Worm (Caenorhabditis elegans) whole organism, young adult: ENCODE results near the gene C25A8.5.
A peak's percentile ranks its signal among the peaks of the same experiment; 100 is the strongest.

Source experiments
- B0019.2 ChIP-seq: fragments of 200-800 bp; sonication (Bioruptor generic); conservative IDR thresholded peaks from 2 replicates; pipeline ENCODE4 v1.3.6; 2022; ENCODE audit warnings: missing genetic modification reagents, missing genetic modification characterization, missing compliant biosample characterization
- B0336.3 ChIP-seq: fragments of 200-800 bp; sonication (Bioruptor generic); IDR thresholded peaks from 2 replicates; pipeline ENCODE4 v1.3.6; 2022; ENCODE audit warnings: missing genetic modification characterization, missing compliant biosample characterization
- F10E7.11 ChIP-seq: sonication (generic microtip); optimal IDR thresholded peaks from 2 replicates; lab custom pipeline; 2017; ENCODE audit warnings: mild to moderate bottlenecking, missing genetic modification characterization, moderate library complexity, missing compliant biosample characterization
- F22D6.2 ChIP-seq: sonication (generic microtip); optimal IDR thresholded peaks from 2 replicates; lab custom pipeline; 2016; ENCODE audit warnings: mild to moderate bottlenecking, missing genetic modification characterization, missing compliant biosample characterization
- F33H1.4 ChIP-seq: fragments of 200-800 bp; sonication (Bioruptor generic); IDR thresholded peaks from 2 replicates; pipeline ENCODE4 v1.3.6; 2022; ENCODE audit warnings: missing genetic modification reagents, missing genetic modification characterization, missing compliant biosample characterization
- F39B2.1 ChIP-seq: fragments of 200-800 bp; sonication (Bioruptor generic); IDR thresholded peaks from 2 replicates; pipeline ENCODE4 v1.3.6; 2022; ENCODE audit warnings: missing genetic modification reagents, missing genetic modification characterization, missing compliant biosample characterization
- F52B5.7 ChIP-seq: sonication (generic microtip); optimal IDR thresholded peaks from 2 replicates; lab custom pipeline; 2016; ENCODE audit warnings: mild to moderate bottlenecking, missing genetic modification characterization, missing compliant biosample characterization
- F55B11.4 ChIP-seq: sonication (generic microtip); optimal IDR thresholded peaks from 2 replicates; lab custom pipeline; 2016; ENCODE audit warnings: missing compliant biosample characterization, missing genetic modification characterization, borderline replicate concordance; ENCODE audit not compliant: insufficient read depth
- K12H6.12 ChIP-seq: fragments of 200-800 bp; sonication (Bioruptor generic); optimal IDR thresholded peaks from 2 replicates; lab custom pipeline; 2018; ENCODE audit warnings: mild to moderate bottlenecking, missing genetic modification characterization, missing compliant biosample characterization
- Y95B8A.8 ChIP-seq: fragments of 200-800 bp; sonication (Bioruptor generic); IDR thresholded peaks from 2 replicates; pipeline ENCODE4 v1.3.6; 2022; ENCODE audit warnings: missing genetic modification reagents, missing genetic modification characterization, missing compliant biosample characterization
- ama-1 ChIP-seq, 3 experiments: fragments of 150-350 bp in 1 of 3; sonication (generic microtip) in 2 of 3; optimal IDR thresholded peaks; 2 replicates each; lab custom pipeline; 2014 to 2018; ENCODE audit warnings: missing biosample characterization in 2 of 3, missing genetic modification characterization in 2 of 3, missing genetic modification reagents in 2 of 3
- attf-5 ChIP-seq: fragments of 200-800 bp; sonication (Bioruptor generic); optimal IDR thresholded peaks from 2 replicates; lab custom pipeline; 2018; ENCODE audit warnings: mild to moderate bottlenecking, missing genetic modification characterization, missing compliant biosample characterization
- attf-6 ChIP-seq: fragments of 200-800 bp; sonication (Bioruptor generic); IDR thresholded peaks from 2 replicates; pipeline ENCODE4 v1.3.6; 2022; ENCODE audit warnings: missing genetic modification reagents, missing genetic modification characterization, missing compliant biosample characterization
- bed-2 ChIP-seq: fragments of 200-800 bp; sonication (Bioruptor generic); IDR thresholded peaks from 2 replicates; pipeline ENCODE4 v1.3.6; 2022; ENCODE audit warnings: missing genetic modification reagents, missing genetic modification characterization, missing compliant biosample characterization
- ccch-3 ChIP-seq: fragments of 200-800 bp; sonication (Bioruptor generic); optimal IDR thresholded peaks from 2 replicates; lab custom pipeline; 2018; ENCODE audit warnings: mild to moderate bottlenecking, missing genetic modification characterization, missing compliant biosample characterization
- cebp-1 ChIP-seq, 2 experiments: fragments of 200-800 bp in 1 of 2; sonication (Bioruptor generic) in 1 of 2; sonication (generic microtip) in 1 of 2; IDR thresholded peaks in 1 of 2; optimal IDR thresholded peaks in 1 of 2; 2 replicates each; pipeline versions ENCODE4 v1.3.6 to Lab custom; 2017 to 2022; ENCODE audit warnings: missing compliant biosample characterization in 2 of 2, missing genetic modification characterization in 2 of 2, mild to moderate bottlenecking in 1 of 2, missing genetic modification reagents in 1 of 2, moderate library complexity in 1 of 2
- ceh-40 ChIP-seq: fragments of 200-800 bp; sonication (Bioruptor generic); IDR thresholded peaks from 2 replicates; pipeline ENCODE4 v1.3.6; 2022; ENCODE audit warnings: missing genetic modification characterization, missing compliant biosample characterization
- ceh-79 ChIP-seq: sonication (generic microtip); optimal IDR thresholded peaks from 2 replicates; lab custom pipeline; 2017; ENCODE audit warnings: mild to moderate bottlenecking, missing genetic modification characterization, missing compliant biosample characterization
- ceh-91 ChIP-seq: fragments of 200-800 bp; sonication (Bioruptor generic); IDR thresholded peaks from 2 replicates; pipeline ENCODE4 v1.3.6; 2022; ENCODE audit warnings: missing genetic modification reagents, missing genetic modification characterization, missing compliant biosample characterization
- die-1 ChIP-seq: sonication (generic microtip); optimal IDR thresholded peaks from 2 replicates; lab custom pipeline; 2016; ENCODE audit warnings: missing genotype, mild to moderate bottlenecking, missing genetic modification characterization, missing compliant biosample characterization
- dpl-1 ChIP-seq: fragments of 150-350 bp; optimal IDR thresholded peaks from 2 replicates; lab custom pipeline; 2014; ENCODE audit warnings: missing biosample characterization, missing genetic modification reagents, missing genetic modification characterization
- egl-18 ChIP-seq: fragments of 200-800 bp; sonication (Bioruptor generic); IDR thresholded peaks from 2 replicates; pipeline ENCODE4 v1.3.6; 2022; ENCODE audit warnings: missing genetic modification reagents, missing genetic modification characterization, missing compliant biosample characterization
- egl-44 ChIP-seq: fragments of 200-800 bp; sonication (Bioruptor generic); IDR thresholded peaks from 2 replicates; pipeline ENCODE4 v1.3.6; 2022; ENCODE audit warnings: missing genetic modification reagents, missing genetic modification characterization, missing compliant biosample characterization
- ekl-4 ChIP-seq: fragments of 200-800 bp; sonication (Bioruptor generic); IDR thresholded peaks from 2 replicates; pipeline ENCODE4 v1.3.6; 2022; ENCODE audit warnings: missing genetic modification reagents, missing genetic modification characterization, missing compliant biosample characterization
- fkh-3 ChIP-seq: sonication (generic microtip); optimal IDR thresholded peaks from 2 replicates; lab custom pipeline; 2016; ENCODE audit warnings: mild to moderate bottlenecking, missing genetic modification characterization, missing compliant biosample characterization
- hmg-1.2 ChIP-seq: fragments of 200-800 bp; sonication (Bioruptor generic); IDR thresholded peaks from 2 replicates; pipeline ENCODE4 v1.3.6; 2022; ENCODE audit warnings: missing genetic modification reagents, missing genetic modification characterization, missing compliant biosample characterization
- hsf-1 ChIP-seq: fragments of 200-800 bp; sonication (Bioruptor generic); IDR thresholded peaks from 2 replicates; pipeline ENCODE4 v1.3.6; 2022; ENCODE audit warnings: missing genetic modification reagents, missing genetic modification characterization, missing compliant biosample characterization
- let-607 ChIP-seq, 2 experiments: fragments of 200-800 bp in 1 of 2; sonication (Bioruptor generic) in 1 of 2; sonication (generic microtip) in 1 of 2; optimal IDR thresholded peaks; 2 replicates each; lab custom pipeline; 2016 to 2018; ENCODE audit warnings: mild to moderate bottlenecking in 2 of 2, missing compliant biosample characterization in 2 of 2, missing genetic modification characterization in 2 of 2, moderate library complexity in 2 of 2, missing genotype in 1 of 2
- lin-26 ChIP-seq: fragments of 200-800 bp; sonication (Bioruptor generic); IDR thresholded peaks from 2 replicates; pipeline ENCODE4 v1.3.6; 2022; ENCODE audit warnings: missing genetic modification reagents, missing genetic modification characterization, missing compliant biosample characterization
- lin-54 ChIP-seq: fragments of 200-800 bp; sonication (Bioruptor generic); optimal IDR thresholded peaks from 2 replicates; lab custom pipeline; 2018; ENCODE audit warnings: mild to moderate bottlenecking, missing genetic modification characterization, missing compliant biosample characterization
- lsy-27 ChIP-seq: sonication (generic microtip); optimal IDR thresholded peaks from 2 replicates; lab custom pipeline; 2017; ENCODE audit warnings: missing genetic modification characterization, mild to moderate bottlenecking, missing compliant biosample characterization, antibody characterized with exemption, missing genotype, borderline replicate concordance; ENCODE audit not compliant: insufficient read depth
- madf-6 ChIP-seq: fragments of 200-800 bp; sonication (Bioruptor generic); IDR thresholded peaks from 2 replicates; pipeline ENCODE4 v1.3.6; 2022; ENCODE audit warnings: missing genetic modification reagents, missing genetic modification characterization, missing compliant biosample characterization
- mcd-1 ChIP-seq: fragments of 200-800 bp; sonication (Bioruptor generic); IDR thresholded peaks from 2 replicates; pipeline ENCODE4 v1.3.6; 2022; ENCODE audit warnings: missing genetic modification reagents, missing genetic modification characterization, missing compliant biosample characterization
- mel-28 ChIP-seq: sonication (generic microtip); optimal IDR thresholded peaks from 2 replicates; lab custom pipeline; 2016; ENCODE audit warnings: borderline replicate concordance, mild to moderate bottlenecking, missing genetic modification characterization, missing compliant biosample characterization
- nfya-1 ChIP-seq: sonication (generic microtip); optimal IDR thresholded peaks from 2 replicates; lab custom pipeline; 2017; ENCODE audit warnings: antibody characterized with exemption, missing compliant biosample characterization, missing genetic modification characterization, borderline replicate concordance; ENCODE audit not compliant: insufficient read depth
- pha-4 ChIP-seq: fragments of 150-350 bp; sonication (generic microtip); optimal IDR thresholded peaks from 2 replicates; lab custom pipeline; 2014; ENCODE audit warnings: missing biosample characterization, missing genetic modification reagents, missing genetic modification characterization
- rec-8 ChIP-seq, 2 experiments: sonication (generic microtip); optimal IDR thresholded peaks; 2 replicates each; lab custom pipeline; 2016; ENCODE audit warnings: mild to moderate bottlenecking in 2 of 2, missing genetic modification characterization in 2 of 2, missing genetic modification reagents in 2 of 2, missing genotype in 2 of 2, missing biosample characterization in 1 of 2, missing compliant biosample characterization in 1 of 2, moderate library complexity in 1 of 2
- sea-2 ChIP-seq: fragments of 200-800 bp; sonication (Bioruptor generic); IDR thresholded peaks from 2 replicates; pipeline ENCODE4 v1.3.6; 2022; ENCODE audit warnings: missing genetic modification characterization, missing compliant biosample characterization
- snpc-4 ChIP-seq, 5 experiments: fragments of 150-350 bp in 1 of 5; sonication (generic microtip) in 4 of 5; optimal IDR thresholded peaks; 2 replicates each; lab custom pipeline; 2014 to 2018; ENCODE audit warnings: missing genetic modification characterization in 5 of 5, missing biosample characterization in 3 of 5, antibody characterized with exemption in 2 of 5, mild to moderate bottlenecking in 2 of 5, missing compliant biosample characterization in 2 of 5, missing genotype in 2 of 5, moderate library complexity in 2 of 5, missing genetic modification reagents in 1 of 5
- sptf-2 ChIP-seq: fragments of 200-800 bp; sonication (Bioruptor generic); optimal IDR thresholded peaks from 2 replicates; lab custom pipeline; 2018; ENCODE audit warnings: mild to moderate bottlenecking, missing genetic modification characterization, missing compliant biosample characterization
- unc-62 ChIP-seq: fragments of 150-350 bp; optimal IDR thresholded peaks from 2 replicates; lab custom pipeline; 2014; ENCODE audit warnings: missing biosample characterization, missing genetic modification reagents, missing genetic modification characterization
- ztf-22 ChIP-seq: fragments of 200-800 bp; sonication (Bioruptor generic); optimal IDR thresholded peaks from 2 replicates; lab custom pipeline; 2018; ENCODE audit warnings: mild to moderate bottlenecking, missing genetic modification characterization, moderate library complexity, missing compliant biosample characterization
- ztf-26 ChIP-seq: sonication (generic microtip); optimal IDR thresholded peaks from 2 replicates; lab custom pipeline; 2017; ENCODE audit warnings: missing genetic modification characterization, missing compliant biosample characterization

Gene C25A8.5

DNA sequence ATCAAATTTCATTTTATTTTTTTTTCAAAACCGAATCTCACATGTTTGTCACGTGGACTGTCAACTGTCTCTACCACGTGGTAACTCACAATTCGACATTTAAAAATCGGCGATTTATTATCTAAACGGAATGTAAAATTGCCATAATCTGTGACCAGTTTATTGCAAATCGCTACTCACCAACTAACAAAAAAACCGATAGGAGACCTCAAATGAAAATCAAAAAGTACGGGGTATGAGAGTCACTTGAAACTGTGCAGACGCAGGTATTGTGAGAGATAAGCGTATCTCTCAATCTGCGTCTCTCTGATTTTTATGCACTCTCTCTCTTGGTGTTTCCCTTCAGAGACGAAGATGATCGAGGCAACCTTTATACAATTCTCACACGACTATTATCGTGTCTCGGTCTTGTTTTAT lies 48.5 kb downstream of the C25A8.5 start (continued):
- TF ChIP-seq F33H1.4 (GFP tag; lab: Robert Waterston, UW), result no peak
- 0 out of 2 replicates have a peak, but pooled peaks have one; percentile 8 for TF ChIP-seq egl-44 (GFP tag; lab: Robert Waterston, UW)
- peak; percentile 48; the same call in 1 of the 2 replicates for TF ChIP-seq B0336.3 (GFP tag; lab: Robert Waterston, UW)
- TF ChIP-seq ekl-4 (GFP tag; lab: Robert Waterston, UW), result no peak
- peak; percentile 40 for TF ChIP-seq F22D6.2 (tag; lab: Kevin White, UChicago)
- no peak for TF ChIP-seq F55B11.4 (tag; lab: Kevin White, UChicago)
- no peak for TF ChIP-seq lsy-27
- no peak for TF ChIP-seq snpc-4 (GFP tag; optimal IDR thresholded peaks at IDR 0.05; lab: Kevin White, UChicago)
- no peak for TF ChIP-seq snpc-4 (tag; optimal IDR thresholded peaks at IDR 0.05; lab: Kevin White, UChicago)
- no peak for TF ChIP-seq sptf-2 (GFP tag; lab: Kevin White, UChicago)
- TF ChIP-seq let-607 (tag; optimal IDR thresholded peaks at IDR 0.05; lab: Kevin White, UChicago), result peak; percentile 3 to 43
- peak; percentile 62 for TF ChIP-seq ztf-26
- TF ChIP-seq B0019.2, result no peak
- no peak for TF ChIP-seq hsf-1 (GFP tag; lab: Robert Waterston, UW)
- no peak for TF ChIP-seq cebp-1 (GFP tag; IDR thresholded peaks at IDR 0.05; lab: Robert Waterston, UW)
- TF ChIP-seq cebp-1 (tag; optimal IDR thresholded peaks at IDR 0.05; lab: Kevin White, UChicago), result peak; percentile 68
- TF ChIP-seq rec-8 (tag; optimal IDR thresholded peaks at IDR 0.05; lab: Kevin White, UChicago), result no peak
- no peak for TF ChIP-seq dpl-1
- TF ChIP-seq ceh-40 (GFP tag; lab: Robert Waterston, UW), result no peak
- TF ChIP-seq ceh-91 (GFP tag; lab: Robert Waterston, UW), result no peak
- peak; percentile 75 for TF ChIP-seq ztf-22 (GFP tag; lab: Kevin White, UChicago)
- TF ChIP-seq pha-4 (tag; lab: Kevin White, UChicago), result no peak
- TF ChIP-seq madf-6 (GFP tag; lab: Robert Waterston, UW), result no peak
- no peak for TF ChIP-seq nfya-1
- TF ChIP-seq attf-6 (GFP tag; lab: Robert Waterston, UW), result no peak
- no peak for TF ChIP-seq sea-2 (GFP tag; lab: Robert Waterston, UW)
- TF ChIP-seq hmg-1.2 (GFP tag; lab: Robert Waterston, UW), result peak; percentile 70; the same call in 1 of the 2 replicates

DNA sequence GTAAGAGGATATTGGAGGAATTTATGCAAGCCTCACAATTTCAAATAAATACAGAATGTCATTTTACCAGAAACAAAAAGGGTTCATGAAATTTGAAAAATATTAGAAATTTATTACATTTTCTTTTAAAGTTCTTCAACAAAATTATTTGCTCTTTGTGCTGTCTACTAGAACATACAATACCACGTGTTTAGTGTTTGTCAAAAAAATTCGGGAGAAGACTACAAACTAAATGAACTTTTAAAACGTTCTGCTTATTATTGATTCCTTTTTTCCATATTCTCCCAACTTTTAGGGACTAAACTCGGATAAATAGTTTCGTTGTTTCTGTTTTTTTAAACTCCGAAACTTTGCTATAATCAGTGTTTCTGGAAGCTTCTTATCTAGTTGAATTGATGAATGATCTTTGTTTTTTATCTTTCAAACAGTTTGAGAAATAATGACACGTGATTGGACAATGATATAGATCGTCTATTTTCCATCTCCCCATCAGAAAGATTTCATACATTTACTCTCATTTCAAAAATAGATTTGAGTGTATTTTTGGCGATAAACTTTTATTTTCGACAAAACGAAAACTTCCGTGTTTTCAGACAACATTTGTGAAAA lies 49.4 kb downstream of the C25A8.5 start:
- TF ChIP-seq mel-28 (tag; lab: Kevin White, UChicago) (no peak), F39B2.1 (GFP tag; lab: Robert Waterston, UW) (no peak), lin-26 (GFP tag; lab: Robert Waterston, UW) (no peak), let-607 (tag; optimal IDR thresholded peaks at IDR 0.05; lab: Kevin White, UChicago) (no peak), F22D6.2 (tag; lab: Kevin White, UChicago) (no peak), lin-54 (GFP tag; lab: Kevin White, UChicago) (no peak), die-1 (tag; lab: Kevin White, UChicago) (no peak), ztf-22 (GFP tag; lab: Kevin White, UChicago) (no peak), nfya-1 (no peak), K12H6.12 (no peak), ama-1 (optimal IDR thresholded peaks at IDR 0.05; lab: Kevin White, UChicago) (peak; percentile 43), ama-1 (GFP tag; optimal IDR thresholded peaks at IDR 0.05; lab: Kevin White, UChicago) (no peak), egl-44 (GFP tag; lab: Robert Waterston, UW) (no peak), F52B5.7 (tag; lab: Kevin White, UChicago) (no peak), pha-4 (tag; lab: Kevin White, UChicago) (peak; percentile 67), F10E7.11 (no peak), ceh-79 (tag; lab: Kevin White, UChicago) (no peak), B0019.2 (no peak), bed-2 (GFP tag; lab: Robert Waterston, UW) (no peak), fkh-3 (no peak), ccch-3 (GFP tag; lab: Kevin White, UChicago) (no peak), hmg-1.2 (GFP tag; lab: Robert Waterston, UW) (no peak), F55B11.4 (tag; lab: Kevin White, UChicago) (no peak), attf-5 (GFP tag; lab: Kevin White, UChicago) (no peak), Y95B8A.8 (GFP tag; lab: Robert Waterston, UW) (no peak), egl-18 (no peak), mcd-1 (GFP tag; lab: Robert Waterston, UW) (no peak), unc-62 (GFP tag; lab: Kevin White, UChicago) (peak; percentile 3), ekl-4 (GFP tag; lab: Robert Waterston, UW) (no peak)
